Fruit fly (Drosophila melanogaster) whole organism, embryonic: Measurements from ENCODE around the gene Gr93a.

Source experiments
- ATbp ChIP-seq: fragments of 200-800 bp; sonication (Bioruptor generic); optimal IDR thresholded peaks from 2 replicates; lab custom pipeline; 2017; ENCODE audit warnings: missing biosample characterization, mild to moderate bottlenecking, missing genetic modification characterization, missing genetic modification reagents
- B-H2 ChIP-seq: fragments of 200-800 bp; sonication (Bioruptor generic); optimal IDR thresholded peaks from 2 replicates; lab custom pipeline; 2018; ENCODE audit warnings: missing biosample characterization, mild to moderate bottlenecking, missing genetic modification characterization
- Bteb2 ChIP-seq: fragments of 200-800 bp; sonication (Bioruptor generic); optimal IDR thresholded peaks from 2 replicates; lab custom pipeline; 2016; ENCODE audit warnings: missing biosample characterization, missing genetic modification characterization
- CG11695 ChIP-seq: fragments of 200-800 bp; sonication (Bioruptor generic); IDR thresholded peaks from 3 replicates; pipeline ENCODE4 v1.3.6; 2022; ENCODE audit warnings: missing biosample characterization, missing genetic modification characterization
- CG12104 ChIP-seq: fragments of 200-800 bp; sonication (Bioruptor generic); optimal IDR thresholded peaks from 3 replicates; lab custom pipeline; 2016; ENCODE audit warnings: missing biosample characterization, missing genetic modification characterization
- CG12391 ChIP-seq: fragments of 200-800 bp; sonication (Bioruptor generic); optimal IDR thresholded peaks from 3 replicates; lab custom pipeline; 2018; ENCODE audit warnings: missing biosample characterization, mild to moderate bottlenecking, missing genetic modification characterization, moderate library complexity
- CG17359 ChIP-seq: fragments of 200-800 bp; sonication (Bioruptor generic); optimal IDR thresholded peaks from 3 replicates; lab custom pipeline; 2018; ENCODE audit warnings: missing biosample characterization, mild to moderate bottlenecking, missing genetic modification characterization, moderate library complexity
- CG17385 ChIP-seq: fragments of 200-800 bp; sonication (Bioruptor generic); optimal IDR thresholded peaks from 3 replicates; lab custom pipeline; 2018; ENCODE audit warnings: missing biosample characterization, mild to moderate bottlenecking, missing genetic modification characterization
- CG4617 ChIP-seq: fragments of 200-800 bp; sonication (Bioruptor generic); optimal IDR thresholded peaks from 3 replicates; lab custom pipeline; 2016; ENCODE audit warnings: missing biosample characterization, missing genetic modification characterization, borderline replicate concordance
- CG6854 ChIP-seq: fragments of 200-800 bp; sonication (Bioruptor generic); optimal IDR thresholded peaks from 3 replicates; lab custom pipeline; 2017; ENCODE audit warnings: missing biosample characterization, mild to moderate bottlenecking, missing genetic modification characterization
- CG7271 ChIP-seq: fragments of 200-800 bp; sonication (Bioruptor generic); optimal IDR thresholded peaks from 2 replicates; lab custom pipeline; 2018; ENCODE audit warnings: missing biosample characterization, mild to moderate bottlenecking, missing genetic modification characterization, moderate library complexity
- CG7839 ChIP-seq: fragments of 200-800 bp; sonication (Bioruptor generic); optimal IDR thresholded peaks from 3 replicates; lab custom pipeline; 2018; ENCODE audit warnings: missing biosample characterization, mild to moderate bottlenecking, missing genetic modification characterization, moderate library complexity
- CG9727 ChIP-seq: fragments of 200-800 bp; sonication (Bioruptor generic); optimal IDR thresholded peaks from 3 replicates; lab custom pipeline; 2017; ENCODE audit warnings: missing biosample characterization, mild to moderate bottlenecking, missing genetic modification characterization
- CG9817 ChIP-seq: fragments of 200-800 bp; sonication (Bioruptor generic); optimal IDR thresholded peaks from 2 replicates; lab custom pipeline; 2018; ENCODE audit warnings: missing biosample characterization, mild to moderate bottlenecking, missing genetic modification characterization, moderate library complexity
- CG9876 ChIP-seq: fragments of 200-800 bp; sonication (Bioruptor generic); optimal IDR thresholded peaks from 2 replicates; lab custom pipeline; 2016; ENCODE audit warnings: missing biosample characterization, missing genetic modification characterization
- CkIIα-i1 ChIP-seq: fragments of 200-800 bp; sonication (Bioruptor generic); IDR thresholded peaks from 2 replicates; pipeline ENCODE4 v1.3.6; 2022; ENCODE audit warnings: missing biosample characterization, missing genetic modification characterization
- D ChIP-seq, 2 experiments: fragments of 200-800 bp in 1 of 2; fragments of >200 bp in 1 of 2; sonication (Bioruptor generic) in 1 of 2; optimal IDR thresholded peaks; 2 replicates in 1 of 2; 3 replicates in 1 of 2; lab custom pipeline; 2017; ENCODE audit warnings: mild to moderate bottlenecking in 1 of 2, missing biosample characterization in 1 of 2, missing genetic modification characterization in 1 of 2, missing genetic modification reagents in 1 of 2
- Eip74EF ChIP-seq, 2 experiments: fragments of 200-800 bp in 1 of 2; fragments of >200 bp in 1 of 2; sonication (Bioruptor generic) in 1 of 2; optimal IDR thresholded peaks; 2 replicates each; lab custom pipeline; 2017 to 2019; ENCODE audit warnings: missing biosample characterization in 2 of 2, missing genetic modification characterization in 2 of 2, mild to moderate bottlenecking in 1 of 2, moderate library complexity in 1 of 2
- HLHmδ ChIP-seq: fragments of 200-800 bp; sonication (Bioruptor generic); optimal IDR thresholded peaks from 2 replicates; lab custom pipeline; 2018; ENCODE audit warnings: missing biosample characterization, mild to moderate bottlenecking, missing genetic modification characterization, moderate library complexity
- Hand ChIP-seq: fragments of 200-800 bp; sonication (Bioruptor generic); optimal IDR thresholded peaks from 2 replicates; lab custom pipeline; 2017; ENCODE audit warnings: mild to moderate bottlenecking, missing biosample characterization, missing genetic modification reagents, missing genetic modification characterization
- Hey ChIP-seq: fragments of 200-800 bp; sonication (Bioruptor generic); optimal IDR thresholded peaks from 3 replicates; lab custom pipeline; 2018; ENCODE audit warnings: missing biosample characterization, mild to moderate bottlenecking, missing genetic modification characterization
- Hmx ChIP-seq: fragments of 200-800 bp; sonication (Bioruptor generic); optimal IDR thresholded peaks from 2 replicates; lab custom pipeline; 2016; ENCODE audit warnings: missing biosample characterization, missing genetic modification characterization
- Mrtf ChIP-seq: fragments of 200-800 bp; sonication (Bioruptor generic); IDR thresholded peaks from 3 replicates; pipeline ENCODE4 v1.3.6; 2022; ENCODE audit warnings: missing biosample characterization, missing genetic modification characterization
- NfI ChIP-seq: fragments of 200-800 bp; sonication (Bioruptor generic); optimal IDR thresholded peaks from 3 replicates; lab custom pipeline; 2018; ENCODE audit warnings: missing biosample characterization, mild to moderate bottlenecking, missing genetic modification characterization, moderate library complexity
- Oli ChIP-seq: fragments of 200-800 bp; sonication (Bioruptor generic); optimal IDR thresholded peaks from 2 replicates; lab custom pipeline; 2018; ENCODE audit warnings: missing biosample characterization, mild to moderate bottlenecking, missing genetic modification characterization, moderate library complexity
- Rfx ChIP-seq: fragments of 200-800 bp; sonication (Bioruptor generic); IDR thresholded peaks from 2 replicates; pipeline ENCODE4 v1.3.6; 2022; ENCODE audit warnings: missing biosample characterization, missing genetic modification characterization
- Side ChIP-seq: fragments of 200-800 bp; sonication (Bioruptor generic); optimal IDR thresholded peaks from 2 replicates; lab custom pipeline; 2016; ENCODE audit warnings: missing biosample characterization, missing genetic modification characterization
- Taf1 ChIP-seq: fragments of 200-800 bp; sonication (Bioruptor generic); IDR thresholded peaks from 2 replicates; pipeline ENCODE4 v1.3.6; 2022; ENCODE audit warnings: missing biosample characterization, missing genetic modification characterization
- Xrp1 ChIP-seq: fragments of 200-800 bp; sonication (Bioruptor generic); IDR thresholded peaks from 2 replicates; pipeline ENCODE4 v1.3.6; 2022; ENCODE audit warnings: missing biosample characterization, missing genetic modification characterization
- ac ChIP-seq: fragments of 200-800 bp; sonication (Bioruptor generic); optimal IDR thresholded peaks from 3 replicates; lab custom pipeline; 2017; ENCODE audit warnings: missing biosample characterization, mild to moderate bottlenecking, missing genetic modification characterization
- bigmax ChIP-seq: fragments of 200-800 bp; sonication (Bioruptor generic); optimal IDR thresholded peaks from 2 replicates; lab custom pipeline; 2018; ENCODE audit warnings: missing biosample characterization, mild to moderate bottlenecking, missing genetic modification characterization
- chn ChIP-seq: fragments of 200-800 bp; sonication (Bioruptor generic); optimal IDR thresholded peaks from 2 replicates; lab custom pipeline; 2016; ENCODE audit warnings: missing biosample characterization, missing genetic modification characterization
- da ChIP-seq: fragments of 200-800 bp; sonication (Bioruptor generic); optimal IDR thresholded peaks from 2 replicates; lab custom pipeline; 2016; ENCODE audit warnings: missing biosample characterization, missing genetic modification characterization
- danr ChIP-seq: fragments of 200-800 bp; sonication (Bioruptor generic); IDR thresholded peaks from 2 replicates; pipeline ENCODE4 v1.3.6; 2022; ENCODE audit warnings: missing biosample characterization, missing genetic modification characterization
- fd3F ChIP-seq: fragments of 200-800 bp; sonication (Bioruptor generic); optimal IDR thresholded peaks from 2 replicates; lab custom pipeline; 2018; ENCODE audit warnings: missing biosample characterization, mild to moderate bottlenecking, missing genetic modification characterization, moderate library complexity
- h ChIP-seq: fragments of >200 bp; optimal IDR thresholded peaks from 2 replicates; lab custom pipeline; 2017
- insv ChIP-seq, 2 experiments: fragments of 200-800 bp; sonication (Bioruptor generic); optimal IDR thresholded peaks; 3 replicates each; lab custom pipeline; 2016 to 2018; ENCODE audit warnings: missing biosample characterization in 2 of 2, missing genetic modification characterization in 2 of 2
- inv ChIP-seq: fragments of 200-800 bp; sonication (Bioruptor generic); IDR thresholded peaks from 2 replicates; pipeline ENCODE4 v1.3.6; 2022; ENCODE audit warnings: missing biosample characterization, missing genetic modification characterization; ENCODE audit not compliant: partially characterized antibody
- jigr1 ChIP-seq: fragments of 200-800 bp; sonication (Bioruptor generic); IDR thresholded peaks from 3 replicates; pipeline ENCODE4 v1.3.6; 2022; ENCODE audit warnings: missing biosample characterization, missing genetic modification characterization
- kni ChIP-seq: fragments of 200-800 bp; sonication (Bioruptor generic); optimal IDR thresholded peaks from 3 replicates; lab custom pipeline; 2017; ENCODE audit warnings: mild to moderate bottlenecking, missing biosample characterization, missing genetic modification reagents, missing genetic modification characterization
- lab ChIP-seq: fragments of 200-800 bp; sonication (Bioruptor generic); optimal IDR thresholded peaks from 3 replicates; lab custom pipeline; 2017; ENCODE audit warnings: missing biosample characterization, missing genetic modification characterization, mild to moderate bottlenecking, moderate library complexity, missing genetic modification reagents
- maf-S ChIP-seq: fragments of 200-800 bp; sonication (Bioruptor generic); optimal IDR thresholded peaks from 2 replicates; lab custom pipeline; 2016; ENCODE audit warnings: missing biosample characterization, missing genetic modification characterization
- peb ChIP-seq: fragments of 200-800 bp; sonication (Bioruptor generic); IDR thresholded peaks from 2 replicates; pipeline ENCODE4 v1.3.6; 2022; ENCODE audit warnings: missing biosample characterization, missing genetic modification characterization
- pfk ChIP-seq: fragments of 200-800 bp; sonication (Bioruptor generic); optimal IDR thresholded peaks from 2 replicates; lab custom pipeline; 2018; ENCODE audit warnings: missing biosample characterization, mild to moderate bottlenecking, missing genetic modification characterization, moderate library complexity
- pho ChIP-seq: fragments of 200-800 bp; sonication (Bioruptor generic); optimal IDR thresholded peaks from 2 replicates; lab custom pipeline; 2016; ENCODE audit warnings: missing biosample characterization, missing genetic modification characterization
- tin ChIP-seq: fragments of 200-800 bp; sonication (Bioruptor generic); optimal IDR thresholded peaks from 3 replicates; lab custom pipeline; 2016; ENCODE audit warnings: missing biosample characterization, missing genetic modification characterization
- twi ChIP-seq: fragments of 200-800 bp; optimal IDR thresholded peaks from 2 replicates; lab custom pipeline; 2019; ENCODE audit warnings: missing biosample characterization, mild to moderate bottlenecking, missing genetic modification characterization, moderate library complexity
- unc-4 ChIP-seq: fragments of 200-800 bp; sonication (Bioruptor generic); IDR thresholded peaks from 2 replicates; pipeline ENCODE4 v1.3.6; 2022; ENCODE audit warnings: missing biosample characterization, missing genetic modification characterization; ENCODE audit not compliant: partially characterized antibody
- wek ChIP-seq: fragments of 200-800 bp; sonication (Bioruptor generic); optimal IDR thresholded peaks from 3 replicates; lab custom pipeline; 2018; ENCODE audit warnings: missing biosample characterization, mild to moderate bottlenecking, missing genetic modification characterization, moderate library complexity

The Gr93a gene

dm6 chr3R:21852579-21853233 lies 20.4 kb downstream of the Gr93a start (continued):
- no peak for TF ChIP-seq inv (GFP tag; lab: Robert Waterston, UW)
- no peak for TF ChIP-seq bigmax (GFP tag; lab: Kevin White, UChicago)
- no peak for TF ChIP-seq unc-4 (GFP tag; lab: Robert Waterston, UW)
- peak; percentile 23 for TF ChIP-seq pho (GFP tag; lab: Kevin White, UChicago)
- no peak for TF ChIP-seq maf-S (GFP tag; lab: Kevin White, UChicago)
- TF ChIP-seq jigr1 (GFP tag; lab: Robert Waterston, UW) = no peak
- TF ChIP-seq CG9876 (GFP tag; lab: Kevin White, UChicago) = no peak
- no peak for TF ChIP-seq wek
- TF ChIP-seq Side (GFP tag; lab: Kevin White, UChicago) = no peak
- no peak for TF ChIP-seq CG6854 (GFP tag; lab: Kevin White, UChicago)
- no peak for TF ChIP-seq CG7271
- TF ChIP-seq Hmx (GFP tag; lab: Kevin White, UChicago) = no peak
- no peak for TF ChIP-seq ac (GFP tag; lab: Kevin White, UChicago)
- TF ChIP-seq danr (GFP tag; lab: Robert Waterston, UW) = no peak
- TF ChIP-seq Hand (GFP tag; lab: Kevin White, UChicago) = no peak
- TF ChIP-seq Rfx = peak; percentile 49
- no peak for TF ChIP-seq CG9727 (GFP tag; lab: Kevin White, UChicago)
- no peak for TF ChIP-seq CkIIα-i1 (GFP tag; lab: Robert Waterston, UW)
- peak; percentile 50 for TF ChIP-seq CG9817
- no peak for TF ChIP-seq h
- TF ChIP-seq CG12104 (GFP tag; lab: Kevin White, UChicago) = peak; percentile 16
- TF ChIP-seq CG11695 (GFP tag; lab: Robert Waterston, UW) = peak; percentile 56; the same call in 1 of the 3 replicates
- no peak for TF ChIP-seq HLHmδ (GFP tag; lab: Kevin White, UChicago)
- TF ChIP-seq Taf1 = no peak
- peak; percentile 19 for TF ChIP-seq NfI
- TF ChIP-seq Xrp1 (GFP tag; lab: Robert Waterston, UW) = peak; percentile 26; the same call in 1 of the 2 replicates
- TF ChIP-seq tin (GFP tag; lab: Kevin White, UChicago) = no peak
- peak; percentile 26 for TF ChIP-seq CG17385 (GFP tag; lab: Kevin White, UChicago)
- TF ChIP-seq pfk = no peak
- TF ChIP-seq Bteb2 (GFP tag; lab: Kevin White, UChicago) = no peak
- TF ChIP-seq Mrtf (GFP tag; lab: Robert Waterston, UW) = no peak
- TF ChIP-seq D (optimal IDR thresholded peaks at IDR 0.05; lab: Kevin White, UChicago) = no peak
- TF ChIP-seq D (GFP tag; optimal IDR thresholded peaks at IDR 0.05; lab: Kevin White, UChicago) = no peak
- peak; percentile 45 for TF ChIP-seq CG7839 (tag; lab: Kevin White, UChicago)
- no peak for TF ChIP-seq insv (GFP tag; optimal IDR thresholded peaks at IDR 0.05; lab: Kevin White, UChicago)
- no peak for TF ChIP-seq Hey
- peak; percentile 17 for TF ChIP-seq CG12391 (tag; lab: Kevin White, UChicago)
- peak; percentile 10 for TF ChIP-seq CG17359 (tag; lab: Kevin White, UChicago)
- no peak for TF ChIP-seq Oli (tag; lab: Kevin White, UChicago)
- TF ChIP-seq ATbp (GFP tag; lab: Kevin White, UChicago) = no peak
- TF ChIP-seq peb (GFP tag; lab: Robert Waterston, UW) = no peak
- no peak for TF ChIP-seq da (GFP tag; lab: Kevin White, UChicago)
- TF ChIP-seq lab = peak; percentile 52
- no peak for TF ChIP-seq twi
- no peak for TF ChIP-seq B-H2
- no peak for TF ChIP-seq chn (GFP tag; lab: Kevin White, UChicago)
- TF ChIP-seq kni (GFP tag; lab: Kevin White, UChicago) = peak; percentile 63
- peak in 1 of 2 experiments; percentile 9 for TF ChIP-seq Eip74EF (GFP tag; optimal IDR thresholded peaks at IDR 0.05; lab: Kevin White, UChicago)
- TF ChIP-seq CG4617 (GFP tag; lab: Kevin White, UChicago) = no peak
- TF ChIP-seq fd3F (GFP tag; lab: Kevin White, UChicago) = peak; percentile 31
